Fruit fly (Drosophila melanogaster) whole organism, embryonic: ENCODE data around the gene Uba4.

Experiments used
- Abd-B ChIP-seq: fragments of 200-800 bp; sonication (Bioruptor generic); optimal IDR thresholded peaks from 2 replicates; lab custom pipeline; 2018; ENCODE audit warnings: missing biosample characterization, mild to moderate bottlenecking, missing genetic modification characterization, moderate library complexity
- Aef1 ChIP-seq: fragments of 200-800 bp; sonication (Bioruptor generic); IDR thresholded peaks from 3 replicates; pipeline ENCODE4 v1.3.6; 2022; ENCODE audit warnings: missing biosample characterization, missing genetic modification characterization
- Awh ChIP-seq: fragments of 200-800 bp; sonication (Bioruptor generic); IDR thresholded peaks from 2 replicates; pipeline ENCODE4, ENCODE4 v1.3.6; 2022; ENCODE audit warnings: missing biosample characterization, missing genetic modification characterization
- B-H2 ChIP-seq: fragments of 200-800 bp; sonication (Bioruptor generic); optimal IDR thresholded peaks from 2 replicates; lab custom pipeline; 2018; ENCODE audit warnings: missing biosample characterization, mild to moderate bottlenecking, missing genetic modification characterization
- Bgb ChIP-seq: fragments of 200-800 bp; sonication (Bioruptor generic); IDR thresholded peaks from 2 replicates; pipeline ENCODE4 v1.3.6; 2022; ENCODE audit warnings: missing biosample characterization, missing genetic modification characterization; ENCODE audit not compliant: partially characterized antibody
- CG10654 ChIP-seq: fragments of 200-800 bp; sonication (Bioruptor generic); optimal IDR thresholded peaks from 2 replicates; lab custom pipeline; 2016; ENCODE audit warnings: missing biosample characterization, missing genetic modification characterization
- CG12942 ChIP-seq: fragments of 200-800 bp; sonication (Bioruptor generic); optimal IDR thresholded peaks from 3 replicates; lab custom pipeline; 2016; ENCODE audit warnings: missing biosample characterization, missing genetic modification characterization
- CG13123 ChIP-seq: fragments of 200-800 bp; sonication (Bioruptor generic); optimal IDR thresholded peaks from 2 replicates; lab custom pipeline; 2016; ENCODE audit warnings: missing biosample characterization, missing genetic modification characterization
- CG14014 ChIP-seq: fragments of 200-800 bp; sonication (Bioruptor generic); IDR thresholded peaks from 2 replicates; pipeline ENCODE4 v1.3.6; 2022; ENCODE audit warnings: missing biosample characterization, missing genetic modification characterization
- CG14050 ChIP-seq: fragments of 200-800 bp; sonication (Bioruptor generic); IDR thresholded peaks from 3 replicates; pipeline ENCODE4 v1.3.6; 2022; ENCODE audit warnings: missing biosample characterization, missing genetic modification characterization
- CG14965 ChIP-seq: fragments of 200-800 bp; sonication (Bioruptor generic); optimal IDR thresholded peaks from 2 replicates; lab custom pipeline; 2016; ENCODE audit warnings: missing biosample characterization, missing genetic modification characterization, borderline replicate concordance
- CG15696 ChIP-seq: fragments of 200-800 bp; sonication (Bioruptor generic); optimal IDR thresholded peaks from 2 replicates; lab custom pipeline; 2019; ENCODE audit warnings: missing biosample characterization, mild to moderate bottlenecking, missing genetic modification characterization, moderate library complexity
- CG18262 ChIP-seq: fragments of 200-800 bp; optimal IDR thresholded peaks from 3 replicates; lab custom pipeline; 2019; ENCODE audit warnings: missing biosample characterization, mild to moderate bottlenecking, missing genetic modification characterization, moderate library complexity
- CG32767 ChIP-seq: fragments of 200-800 bp; sonication (Bioruptor generic); IDR thresholded peaks from 2 replicates; pipeline ENCODE4 v1.3.6; 2022; ENCODE audit warnings: missing biosample characterization, missing genetic modification characterization
- CG3407 ChIP-seq: fragments of 200-800 bp; sonication (Bioruptor generic); optimal IDR thresholded peaks from 2 replicates; lab custom pipeline; 2018; ENCODE audit warnings: missing biosample characterization, mild to moderate bottlenecking, missing genetic modification characterization
- CG3995 ChIP-seq: fragments of 200-800 bp; sonication (Bioruptor generic); optimal IDR thresholded peaks from 3 replicates; lab custom pipeline; 2016; ENCODE audit warnings: missing biosample characterization, missing genetic modification characterization
- CG4360 ChIP-seq: fragments of 200-800 bp; sonication (Bioruptor generic); IDR thresholded peaks from 2 replicates; pipeline ENCODE4 v1.3.6; 2022; ENCODE audit warnings: missing biosample characterization, missing genetic modification characterization
- CG6689 ChIP-seq: fragments of 200-800 bp; sonication (Bioruptor generic); IDR thresholded peaks from 2 replicates; pipeline ENCODE4 v1.3.6; 2022; ENCODE audit warnings: missing biosample characterization, missing genetic modification characterization
- CG6765 ChIP-seq: fragments of 200-800 bp; sonication (Bioruptor generic); optimal IDR thresholded peaks from 3 replicates; lab custom pipeline; 2017; ENCODE audit warnings: missing biosample characterization, mild to moderate bottlenecking, missing genetic modification characterization
- CG7556 ChIP-seq: fragments of 200-800 bp; sonication (Bioruptor generic); optimal IDR thresholded peaks from 2 replicates; lab custom pipeline; 2017; ENCODE audit warnings: missing biosample characterization, mild to moderate bottlenecking, missing genetic modification characterization
- CG7963 ChIP-seq: fragments of 200-800 bp; sonication (Bioruptor generic); IDR thresholded peaks from 3 replicates; pipeline ENCODE4 v1.3.6; 2022; ENCODE audit warnings: missing biosample characterization, missing genetic modification characterization; ENCODE audit not compliant: partially characterized antibody
- CG8388 ChIP-seq: fragments of 200-800 bp; sonication (Bioruptor generic); optimal IDR thresholded peaks from 2 replicates; lab custom pipeline; 2019; ENCODE audit warnings: missing biosample characterization, mild to moderate bottlenecking, missing genetic modification characterization, moderate library complexity
- CG8924 ChIP-seq: fragments of 200-800 bp; optimal IDR thresholded peaks from 3 replicates; lab custom pipeline; 2019; ENCODE audit warnings: missing biosample characterization, mild to moderate bottlenecking, missing genetic modification characterization, moderate library complexity
- Dll ChIP-seq: fragments of 200-800 bp; sonication (Bioruptor generic); IDR thresholded peaks from 4 replicates; pipeline ENCODE4 v1.3.6; 2022; ENCODE audit warnings: missing biosample characterization, missing genetic modification characterization; ENCODE audit not compliant: partially characterized antibody
- Dref ChIP-seq: fragments of 200-800 bp; sonication (Bioruptor generic); IDR thresholded peaks from 2 replicates; pipeline ENCODE4 v1.3.6; 2022; ENCODE audit warnings: missing biosample characterization, missing genetic modification characterization
- Eip74EF ChIP-seq, 2 experiments: fragments of 200-800 bp in 1 of 2; fragments of >200 bp in 1 of 2; sonication (Bioruptor generic) in 1 of 2; optimal IDR thresholded peaks; 2 replicates each; lab custom pipeline; 2017 to 2019; ENCODE audit warnings: missing biosample characterization in 2 of 2, missing genetic modification characterization in 2 of 2, mild to moderate bottlenecking in 1 of 2, moderate library complexity in 1 of 2
- Fer1 ChIP-seq: fragments of 200-800 bp; sonication (Bioruptor generic); optimal IDR thresholded peaks from 2 replicates; lab custom pipeline; 2017; ENCODE audit warnings: missing biosample characterization, mild to moderate bottlenecking, missing genetic modification characterization
- HLH4C ChIP-seq: fragments of 200-800 bp; sonication (Bioruptor generic); IDR thresholded peaks from 3 replicates; pipeline ENCODE4 v1.3.6; 2022; ENCODE audit warnings: missing biosample characterization, missing genetic modification characterization; ENCODE audit not compliant: partially characterized antibody
- HLHmδ ChIP-seq: fragments of 200-800 bp; sonication (Bioruptor generic); optimal IDR thresholded peaks from 2 replicates; lab custom pipeline; 2018; ENCODE audit warnings: missing biosample characterization, mild to moderate bottlenecking, missing genetic modification characterization, moderate library complexity
- Hey ChIP-seq: fragments of 200-800 bp; sonication (Bioruptor generic); optimal IDR thresholded peaks from 3 replicates; lab custom pipeline; 2018; ENCODE audit warnings: missing biosample characterization, mild to moderate bottlenecking, missing genetic modification characterization
- HmgD ChIP-seq: fragments of 200-800 bp; sonication (Bioruptor generic); optimal IDR thresholded peaks from 3 replicates; lab custom pipeline; 2016; ENCODE audit warnings: missing biosample characterization, missing genetic modification characterization
- HmgZ ChIP-seq: fragments of 200-800 bp; sonication (Bioruptor generic); optimal IDR thresholded peaks from 2 replicates; lab custom pipeline; 2018; ENCODE audit warnings: missing biosample characterization, mild to moderate bottlenecking, missing genetic modification characterization
- Hr39 ChIP-seq: fragments of >200 bp; optimal IDR thresholded peaks from 2 replicates; lab custom pipeline; 2017
- Lim3 ChIP-seq: fragments of 200-800 bp; sonication (Bioruptor generic); IDR thresholded peaks from 2 replicates; pipeline ENCODE4 v1.3.6; 2022; ENCODE audit warnings: missing biosample characterization, missing genetic modification characterization
- Sin3A ChIP-seq: fragments of >200 bp; optimal IDR thresholded peaks from 2 replicates; lab custom pipeline; 2018
- Xrp1 ChIP-seq: fragments of 200-800 bp; sonication (Bioruptor generic); IDR thresholded peaks from 2 replicates; pipeline ENCODE4 v1.3.6; 2022; ENCODE audit warnings: missing biosample characterization, missing genetic modification characterization
- amos ChIP-seq: fragments of 200-800 bp; sonication (Bioruptor generic); IDR thresholded peaks from 2 replicates; pipeline ENCODE4 v1.3.6; 2022; ENCODE audit warnings: missing biosample characterization, missing genetic modification characterization; ENCODE audit not compliant: partially characterized antibody
- bigmax ChIP-seq: fragments of 200-800 bp; sonication (Bioruptor generic); optimal IDR thresholded peaks from 2 replicates; lab custom pipeline; 2018; ENCODE audit warnings: missing biosample characterization, mild to moderate bottlenecking, missing genetic modification characterization
- chinmo ChIP-seq: fragments of 200-800 bp; sonication (Bioruptor generic); IDR thresholded peaks from 4 replicates; pipeline ENCODE4 v1.3.6; 2022; ENCODE audit warnings: missing biosample characterization, missing genetic modification characterization; ENCODE audit not compliant: partially characterized antibody
- dpn ChIP-seq, 2 experiments: fragments of 200-800 bp; sonication (Bioruptor generic); optimal IDR thresholded peaks; 3 replicates each; lab custom pipeline; 2016; ENCODE audit warnings: missing biosample characterization in 2 of 2, missing genetic modification characterization in 2 of 2
- exex ChIP-seq: fragments of 200-800 bp; sonication (Bioruptor generic); optimal IDR thresholded peaks from 4 replicates; lab custom pipeline; 2018; ENCODE audit warnings: missing biosample characterization, mild to moderate bottlenecking, missing genetic modification characterization, moderate library complexity
- gro ChIP-seq: fragments of 200-800 bp; sonication (Bioruptor generic); optimal IDR thresholded peaks from 2 replicates; lab custom pipeline; 2016; ENCODE audit warnings: missing biosample characterization, missing genetic modification characterization
- hb ChIP-seq: fragments of 200-800 bp; sonication (Bioruptor generic); IDR thresholded peaks from 3 replicates; pipeline ENCODE4 v1.3.6; 2022; ENCODE audit warnings: missing biosample characterization, missing genetic modification characterization; ENCODE audit not compliant: partially characterized antibody
- pan ChIP-seq, 4 experiments: fragments of >200 bp in 3 of 4; fragments of 200-800 bp in 1 of 4; sonication (Bioruptor generic) in 1 of 4; optimal IDR thresholded peaks in 3 of 4; IDR thresholded peaks in 1 of 4; 2 replicates each; pipeline versions ENCODE4 v1.3.6 to Lab custom; 2017 to 2022; ENCODE audit warnings: missing biosample characterization in 2 of 4, missing genetic modification characterization in 2 of 4, mixed read lengths in 1 of 4
- run ChIP-seq: fragments of 200-800 bp; sonication (Bioruptor generic); optimal IDR thresholded peaks from 3 replicates; lab custom pipeline; 2018; ENCODE audit warnings: missing biosample characterization, mild to moderate bottlenecking, missing genetic modification characterization
- sr ChIP-seq: fragments of 200-800 bp; sonication (Bioruptor generic); IDR thresholded peaks from 3 replicates; pipeline ENCODE4 v1.3.6; 2022; ENCODE audit warnings: missing biosample characterization, missing genetic modification characterization
- toy ChIP-seq: fragments of 200-800 bp; sonication (Bioruptor generic); IDR thresholded peaks from 2 replicates; pipeline ENCODE4 v1.3.6; 2022; ENCODE audit warnings: missing biosample characterization, missing genetic modification characterization
- ttk ChIP-seq: fragments of 200-800 bp; sonication (Bioruptor generic); IDR thresholded peaks from 2 replicates; pipeline ENCODE4 v2.1.2; 2022; ENCODE audit warnings: missing biosample characterization, missing genetic modification characterization
- usp ChIP-seq: fragments of >200 bp; optimal IDR thresholded peaks from 2 replicates; lab custom pipeline; 2017; ENCODE audit warnings: missing biosample characterization, missing genetic modification characterization
- wdn ChIP-seq: fragments of 200-800 bp; sonication (Bioruptor generic); IDR thresholded peaks from 2 replicates; pipeline ENCODE4 v1.3.6; 2022; ENCODE audit warnings: missing biosample characterization, missing genetic modification characterization
- zen ChIP-seq: fragments of 200-800 bp; sonication (Bioruptor generic); optimal IDR thresholded peaks from 3 replicates; lab custom pipeline; 2018; ENCODE audit warnings: missing biosample characterization, mild to moderate bottlenecking, missing genetic modification characterization, moderate library complexity

The Uba4 gene

dm6 chr2L:8485562-8485961 lies 31.6 kb upstream of the Uba4 start (continued):
- TF ChIP-seq CG4360 (GFP tag; lab: Robert Waterston, UW) (no peak), sr (GFP tag; lab: Robert Waterston, UW) (no peak), B-H2 (GFP tag; lab: Kevin White, UChicago) (no peak), Bgb (GFP tag; lab: Robert Waterston, UW) (peak; percentile 78), toy (no peak), CG6689 (GFP tag; lab: Robert Waterston, UW) (no peak), Awh (GFP tag; lab: Robert Waterston, UW) (no peak), CG18262 (tag; lab: Kevin White, UChicago) (no peak), usp (no peak), Aef1 (no peak), run (tag; lab: Kevin White, UChicago) (no peak), Lim3 (GFP tag; lab: Robert Waterston, UW) (no peak), exex (tag; lab: Kevin White, UChicago) (peak; percentile 37), CG14014 (no peak), CG12942 (GFP tag; lab: Kevin White, UChicago) (no peak), CG15696 (tag; lab: Kevin White, UChicago) (no peak), CG10654 (GFP tag; lab: Kevin White, UChicago) (no peak), dpn (GFP tag; optimal IDR thresholded peaks at IDR 0.05; lab: Kevin White, UChicago) (no peak), bigmax (no peak), chinmo (GFP tag; lab: Robert Waterston, UW) (peak; percentile 50; the same call in 1 of the 4 replicates), ttk (GFP tag; lab: Robert Waterston, UW) (no peak), Fer1 (peak; percentile 30), HLH4C (GFP tag; lab: Robert Waterston, UW) (peak; percentile 62), zen (tag; lab: Kevin White, UChicago) (no peak), CG6765 (GFP tag; lab: Kevin White, UChicago) (no peak), amos (GFP tag; lab: Robert Waterston, UW) (peak; percentile 63), CG7963 (GFP tag; lab: Robert Waterston, UW) (no peak), hb (GFP tag; lab: Robert Waterston, UW) (0 out of 3 replicates have a peak, but pooled peaks have one; percentile 39), CG13123 (GFP tag; lab: Kevin White, UChicago) (no peak), Xrp1 (no peak), CG3995 (no peak), CG14965 (GFP tag; lab: Kevin White, UChicago) (no peak), Hr39 (lab: Kevin White, UChicago) (no peak), Abd-B (GFP tag; lab: Kevin White, UChicago) (no peak), CG32767 (GFP tag; lab: Robert Waterston, UW) (no peak), wdn (GFP tag; lab: Robert Waterston, UW) (no peak), Sin3A (lab: Kevin White, UChicago) (no peak), CG8924 (no peak), Eip74EF (GFP tag; optimal IDR thresholded peaks at IDR 0.05; lab: Kevin White, UChicago) (no peak), HmgD (GFP tag; lab: Kevin White, UChicago) (no peak), Dref (GFP tag; lab: Robert Waterston, UW) (no peak), HLHmδ (no peak), HmgZ (tag; lab: Kevin White, UChicago) (peak; percentile 50), CG3407 (no peak), CG8388 (GFP tag; lab: Kevin White, UChicago) (no peak), CG7556 (no peak), pan (optimal IDR thresholded peaks at IDR 0.05; lab: Kevin White, UChicago) (no peak), pan (GFP tag; optimal IDR thresholded peaks at IDR 0.05 in 1 of 2, IDR thresholded peaks at IDR 0.05 in 1 of 2) (peak in 1 of 2 experiments; percentile 11), Dll (0 out of 4 replicates have a peak, but pooled peaks have one; percentile 26), Hey (tag; lab: Kevin White, UChicago) (no peak), gro (GFP tag; lab: Kevin White, UChicago) (no peak), CG14050 (GFP tag; lab: Robert Waterston, UW) (no peak)
